Fruit fly (Drosophila melanogaster): ENCODE results near the gene CG12540.

Gene CG12540

DNA sequence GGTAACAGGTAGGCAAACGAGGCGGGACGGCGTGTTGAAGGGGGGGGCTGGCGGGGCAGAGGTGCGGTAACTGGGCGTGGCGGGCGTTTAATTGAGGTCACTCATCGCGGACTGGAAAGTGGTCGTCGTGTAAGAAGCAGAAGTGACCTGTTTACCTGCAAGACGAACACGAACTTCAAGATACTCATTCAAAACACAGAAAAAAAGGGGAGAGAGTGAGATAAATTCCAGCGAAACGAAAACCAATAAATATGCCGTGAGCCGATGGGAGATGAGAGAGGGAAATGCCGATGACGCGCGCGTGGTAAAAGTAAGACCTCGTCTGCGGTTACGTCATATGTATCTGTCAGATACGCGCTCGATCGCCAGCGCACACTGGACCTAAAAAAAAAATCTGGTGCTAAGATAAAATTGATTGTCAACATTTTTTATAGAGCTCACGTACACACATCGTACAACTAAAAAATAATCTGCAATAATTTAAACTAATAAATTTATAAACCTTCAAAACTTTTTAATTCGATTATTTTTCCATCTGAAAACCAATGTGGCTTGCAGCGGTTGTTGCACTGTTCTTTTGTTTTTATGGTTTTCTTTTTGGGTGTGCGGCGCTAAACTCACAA is 2.0 kb upstream of the CG12540 start (continued):
- TF ChIP-seq insv (GFP tag; optimal IDR thresholded peaks at IDR 0.05) (no peak), Bteb2 (GFP tag; optimal IDR thresholded peaks at IDR 0.05) (no peak), crc (GFP tag; optimal IDR thresholded peaks at IDR 0.05) (no peak), corto (GFP tag; optimal IDR thresholded peaks at IDR 0.05) (no peak), danr (GFP tag; IDR thresholded peaks at IDR 0.05) (no peak), CG12219 (GFP tag; optimal IDR thresholded peaks at IDR 0.05) (peak; percentile 22), CG13624 (GFP tag; optimal IDR thresholded peaks at IDR 0.05) (no peak), run (tag; optimal IDR thresholded peaks at IDR 0.05) (peak; percentile 22), pan (optimal IDR thresholded peaks at IDR 0.05) (no peak), pan (GFP tag; optimal IDR thresholded peaks at IDR 0.05 in 1 of 2, IDR thresholded peaks at IDR 0.05 in 1 of 2) (peak in 1 of 2 experiments; percentile 70), cwo (GFP tag; optimal IDR thresholded peaks at IDR 0.05) (peak; percentile 25), CG8924 (tag; optimal IDR thresholded peaks at IDR 0.05) (peak; percentile 58), Hey (tag; optimal IDR thresholded peaks at IDR 0.05) (no peak), CG32767 (GFP tag; IDR thresholded peaks at IDR 0.05) (peak; percentile 51; the same call in 1 of the 2 replicates), Aef1 (GFP tag; IDR thresholded peaks at IDR 0.05) (peak; percentile 24; the same call in 2 of the 3 replicates), unc-4 (GFP tag; IDR thresholded peaks at IDR 0.05; ENCODE audit: partially characterized antibody) (no peak), CG2202 (tag; optimal IDR thresholded peaks at IDR 0.05) (peak; percentile 0), YL-1 (GFP tag; optimal IDR thresholded peaks at IDR 0.05) (no peak), lov (optimal IDR thresholded peaks at IDR 0.05) (no peak), lov (GFP tag; IDR thresholded peaks at IDR 0.05) (0 out of 3 replicates have a peak, but pooled peaks have one; percentile 37), sug (tag; optimal IDR thresholded peaks at IDR 0.05) (no peak), CG7963 (GFP tag; IDR thresholded peaks at IDR 0.05; ENCODE audit: partially characterized antibody) (no peak), da (GFP tag; optimal IDR thresholded peaks at IDR 0.05) (no peak), Vsx1 (GFP tag; optimal IDR thresholded peaks at IDR 0.05) (no peak), CG34224 (GFP tag; IDR thresholded peaks at IDR 0.05; ENCODE audit: partially characterized antibody) (no peak), CG17829 (tag; optimal IDR thresholded peaks at IDR 0.05) (peak; percentile 58), pfk (GFP tag; optimal IDR thresholded peaks at IDR 0.05) (no peak), CkIIα-i1 (GFP tag; IDR thresholded peaks at IDR 0.05) (no peak), pzg (GFP tag; optimal IDR thresholded peaks at IDR 0.05) (no peak), Camta (GFP tag; optimal IDR thresholded peaks at IDR 0.05) (peak; percentile 33), CG10462 (GFP tag; optimal IDR thresholded peaks at IDR 0.05) (no peak), CG14014 (GFP tag; IDR thresholded peaks at IDR 0.05) (0 out of 2 replicates have a peak, but pooled peaks have one; percentile 15), CG33557 (GFP tag; optimal IDR thresholded peaks at IDR 0.05) (no peak), bigmax (GFP tag; optimal IDR thresholded peaks at IDR 0.05) (no peak), gsb-n (tag; optimal IDR thresholded peaks at IDR 0.05) (peak; percentile 74), Hsf (GFP tag; optimal IDR thresholded peaks at IDR 0.05) (peak; percentile 46), zfh1 (GFP tag; IDR thresholded peaks at IDR 0.05) (peak; percentile 74), Eip74EF (GFP tag; optimal IDR thresholded peaks at IDR 0.05) (peak in 1 of 2 experiments; percentile 72), phol (tag; optimal IDR thresholded peaks at IDR 0.05) (peak; percentile 78), fd102C (GFP tag; optimal IDR thresholded peaks at IDR 0.05) (no peak), CG31441 (GFP tag; IDR thresholded peaks at IDR 0.05) (peak; percentile 87), dpn (GFP tag; optimal IDR thresholded peaks at IDR 0.05) (peak; percentile 6 to 47), Doc3 (GFP tag; IDR thresholded peaks at IDR 0.05; ENCODE audit: partially characterized antibody) (no peak), bsh (GFP tag; optimal IDR thresholded peaks at IDR 0.05) (peak in 1 of 2 experiments; percentile 85), Ptx1 (GFP tag; IDR thresholded peaks at IDR 0.05) (peak; percentile 61), row (GFP tag; IDR thresholded peaks at IDR 0.05) (peak; percentile 62; the same call in 2 of the 3 replicates), Meics (GFP tag; optimal IDR thresholded peaks at IDR 0.05) (no peak), CG15011 (GFP tag; optimal IDR thresholded peaks at IDR 0.05) (no peak), CG9609 (GFP tag; optimal IDR thresholded peaks at IDR 0.05) (no peak)

Data from whole organism, embryonic.